Worm (Caenorhabditis elegans) whole organism, L2 larva: Measurements from ENCODE around the gene nnt-1.

ENCODE experiments used
- ZK546.5 ChIP-seq: sonication (generic microtip); optimal IDR thresholded peaks from 2 replicates; lab custom pipeline; 2017; ENCODE audit warnings: missing biosample characterization, missing genetic modification characterization
- dmd-4 ChIP-seq: sonication (generic microtip); optimal IDR thresholded peaks from 2 replicates; lab custom pipeline; 2017; ENCODE audit warnings: missing biosample characterization, missing genetic modification characterization
- elt-1 ChIP-seq: fragments of 150-350 bp; optimal IDR thresholded peaks from 2 replicates; lab custom pipeline; 2014; ENCODE audit warnings: missing biosample characterization, missing genetic modification characterization
- elt-3 ChIP-seq: sonication (generic microtip); optimal IDR thresholded peaks from 2 replicates; lab custom pipeline; 2017; ENCODE audit warnings: missing biosample characterization, missing genetic modification characterization
- lin-39 ChIP-seq: fragments of 150-350 bp; optimal IDR thresholded peaks from 2 replicates; lab custom pipeline; 2014; ENCODE audit warnings: missing biosample characterization, missing genetic modification reagents, missing genetic modification characterization
- lsy-2 ChIP-seq, 2 experiments: fragments of 150-350 bp in 1 of 2; sonication (generic microtip) in 1 of 2; optimal IDR thresholded peaks; 2 replicates each; lab custom pipeline; 2014 to 2017; ENCODE audit warnings: missing biosample characterization in 2 of 2, missing genetic modification characterization in 2 of 2
- nhr-25 ChIP-seq: fragments of 150-350 bp; sonication (generic microtip); optimal IDR thresholded peaks from 3 replicates; lab custom pipeline; 2014; ENCODE audit warnings: missing biosample characterization, missing genetic modification characterization
- skn-1 ChIP-seq: sonication (generic microtip); optimal IDR thresholded peaks from 2 replicates; lab custom pipeline; 2017; ENCODE audit warnings: missing biosample characterization, missing genetic modification characterization
- unc-39 ChIP-seq: fragments of 150-350 bp; optimal IDR thresholded peaks from 2 replicates; lab custom pipeline; 2014; ENCODE audit warnings: missing biosample characterization, missing genetic modification characterization

- TF ChIP-seq lsy-2 (tag; optimal IDR thresholded peaks at IDR 0.05; lab: Kevin White, UChicago), result no peak
- TF ChIP-seq lin-39 (tag; lab: Kevin White, UChicago), result no peak
- TF ChIP-seq ZK546.5 (tag; lab: Kevin White, UChicago), result no peak
- no peak for TF ChIP-seq nhr-25 (tag; lab: Kevin White, UChicago)
- no peak for TF ChIP-seq elt-1 (tag; lab: Kevin White, UChicago)
- TF ChIP-seq dmd-4 (tag; lab: Kevin White, UChicago), result no peak
- TF ChIP-seq elt-3 (tag; lab: Kevin White, UChicago), result no peak
- no peak for TF ChIP-seq unc-39 (tag; lab: Kevin White, UChicago)
- TF ChIP-seq skn-1 (tag; lab: Kevin White, UChicago), result no peak
Measured at ce11 chrX:6159562-6159961, 37.5 kb downstream of the nnt-1 start.
